Worm (Caenorhabditis elegans) whole organism, mixed stage, embryonic: ENCODE results near the gene dach-1.

Source experiments
- M03D4.4 ChIP-seq: sonication (generic microtip); optimal IDR thresholded peaks from 2 replicates; lab custom pipeline; 2017; ENCODE audit warnings: mild to moderate bottlenecking, missing genetic modification characterization, missing compliant biosample characterization
- blmp-1 ChIP-seq: fragments of 150-350 bp; optimal IDR thresholded peaks from 2 replicates; lab custom pipeline; 2014; ENCODE audit warnings: missing biosample characterization, missing genetic modification characterization
- ceh-39 ChIP-seq: fragments of 150-350 bp; optimal IDR thresholded peaks from 2 replicates; lab custom pipeline; 2014; ENCODE audit warnings: missing biosample characterization, missing genetic modification characterization
- ceh-43 ChIP-seq: fragments of 200-800 bp; sonication (Bioruptor generic); optimal IDR thresholded peaks from 2 replicates; lab custom pipeline; 2018; ENCODE audit warnings: mild to moderate bottlenecking, missing genetic modification characterization, moderate library complexity, missing compliant biosample characterization
- ceh-83 ChIP-seq: fragments of 200-800 bp; sonication (Bioruptor generic); optimal IDR thresholded peaks from 2 replicates; lab custom pipeline; 2018; ENCODE audit warnings: mild to moderate bottlenecking, missing genetic modification characterization, missing compliant biosample characterization
- ces-1 ChIP-seq: fragments of 150-350 bp; optimal IDR thresholded peaks from 2 replicates; lab custom pipeline; 2014; ENCODE audit warnings: missing biosample characterization, missing genetic modification reagents, missing genetic modification characterization
- cnd-1 ChIP-seq: fragments of 200-800 bp; sonication (Bioruptor generic); optimal IDR thresholded peaks from 2 replicates; lab custom pipeline; 2018; ENCODE audit warnings: mild to moderate bottlenecking, missing genetic modification characterization, missing compliant biosample characterization
- elt-1 ChIP-seq: sonication (generic microtip); optimal IDR thresholded peaks from 2 replicates; lab custom pipeline; 2017; ENCODE audit warnings: missing genetic modification characterization, mild to moderate bottlenecking, missing compliant biosample characterization, antibody characterized with exemption, moderate library complexity, borderline replicate concordance; ENCODE audit not compliant: insufficient read depth
- elt-3 ChIP-seq: fragments of 150-350 bp; optimal IDR thresholded peaks from 2 replicates; lab custom pipeline; 2014; ENCODE audit warnings: missing biosample characterization, missing genetic modification characterization
- flh-1 ChIP-seq: fragments of 200-800 bp; sonication (Bioruptor generic); optimal IDR thresholded peaks from 2 replicates; lab custom pipeline; 2018; ENCODE audit warnings: mild to moderate bottlenecking, missing genetic modification characterization, moderate library complexity, missing compliant biosample characterization
- ham-2 ChIP-seq: fragments of 200-800 bp; sonication (Bioruptor generic); optimal IDR thresholded peaks from 2 replicates; lab custom pipeline; 2018; ENCODE audit warnings: mild to moderate bottlenecking, missing genetic modification characterization, missing compliant biosample characterization
- hlh-1 ChIP-seq: fragments of 150-350 bp; optimal IDR thresholded peaks from 2 replicates; lab custom pipeline; 2014; ENCODE audit warnings: missing biosample characterization, missing genetic modification reagents, missing genetic modification characterization
- lin-13 ChIP-seq: fragments of 150-350 bp; optimal IDR thresholded peaks from 2 replicates; lab custom pipeline; 2014; ENCODE audit warnings: missing biosample characterization, missing genetic modification characterization
- lin-32 ChIP-seq: fragments of 200-800 bp; sonication (Bioruptor generic); optimal IDR thresholded peaks from 2 replicates; lab custom pipeline; 2018; ENCODE audit warnings: mild to moderate bottlenecking, missing genetic modification characterization, missing compliant biosample characterization
- lsy-2 ChIP-seq: fragments of 150-350 bp; optimal IDR thresholded peaks from 2 replicates; lab custom pipeline; 2014; ENCODE audit warnings: missing biosample characterization, missing genetic modification characterization
- mab-5 ChIP-seq: fragments of 150-350 bp; optimal IDR thresholded peaks from 2 replicates; lab custom pipeline; 2014; ENCODE audit warnings: missing biosample characterization, missing genetic modification characterization
- mep-1 ChIP-seq: fragments of 150-350 bp; optimal IDR thresholded peaks from 2 replicates; lab custom pipeline; 2017; ENCODE audit warnings: missing biosample characterization, missing genetic modification reagents, missing genetic modification characterization, inconsistent platforms
- mls-2 ChIP-seq: sonication (generic microtip); optimal IDR thresholded peaks from 2 replicates; lab custom pipeline; 2016; ENCODE audit warnings: mild to moderate bottlenecking, missing genetic modification characterization, moderate library complexity, missing compliant biosample characterization
- nhr-12 ChIP-seq: fragments of 150-350 bp; optimal IDR thresholded peaks from 2 replicates; lab custom pipeline; 2014; ENCODE audit warnings: missing biosample characterization, missing genetic modification characterization
- nhr-2 ChIP-seq: fragments of 150-350 bp; optimal IDR thresholded peaks from 2 replicates; lab custom pipeline; 2014; ENCODE audit warnings: missing biosample characterization, missing genetic modification characterization
- nhr-237 ChIP-seq: fragments of 150-350 bp; optimal IDR thresholded peaks from 2 replicates; lab custom pipeline; 2014; ENCODE audit warnings: missing biosample characterization, missing genetic modification characterization
- nhr-28 ChIP-seq: fragments of 150-350 bp; optimal IDR thresholded peaks from 2 replicates; lab custom pipeline; 2014; ENCODE audit warnings: missing biosample characterization, missing genetic modification characterization
- nhr-76 ChIP-seq: sonication (generic microtip); optimal IDR thresholded peaks from 2 replicates; lab custom pipeline; 2017; ENCODE audit warnings: missing biosample characterization, missing genetic modification characterization
- pha-4 ChIP-seq: fragments of 150-350 bp; optimal IDR thresholded peaks from 2 replicates; lab custom pipeline; 2018; ENCODE audit warnings: missing biosample characterization, missing genetic modification reagents, missing genetic modification characterization
- sem-2 ChIP-seq: fragments of 200-800 bp; sonication (Bioruptor generic); optimal IDR thresholded peaks from 2 replicates; lab custom pipeline; 2018; ENCODE audit warnings: mild to moderate bottlenecking, missing genetic modification characterization, missing compliant biosample characterization
- snpc-4 ChIP-seq: fragments of 150-350 bp; optimal IDR thresholded peaks from 2 replicates; lab custom pipeline; 2014; ENCODE audit warnings: missing biosample characterization, missing genetic modification characterization
- sptf-1 ChIP-seq: sonication (generic microtip); optimal IDR thresholded peaks from 2 replicates; lab custom pipeline; 2017; ENCODE audit warnings: mild to moderate bottlenecking, missing genetic modification characterization, moderate library complexity, missing compliant biosample characterization
- tbx-8 ChIP-seq: fragments of 200-800 bp; sonication (Bioruptor generic); optimal IDR thresholded peaks from 2 replicates; lab custom pipeline; 2018; ENCODE audit warnings: mild to moderate bottlenecking, missing genetic modification characterization, moderate library complexity, missing compliant biosample characterization
- unc-120 ChIP-seq: sonication (generic microtip); optimal IDR thresholded peaks from 2 replicates; lab custom pipeline; 2017; ENCODE audit warnings: missing genetic modification characterization, missing compliant biosample characterization; ENCODE audit not compliant: poor library complexity, severe bottlenecking
- unc-39 ChIP-seq: fragments of 150-350 bp; optimal IDR thresholded peaks from 2 replicates; lab custom pipeline; 2014; ENCODE audit warnings: missing biosample characterization, missing genetic modification characterization
- unc-62 ChIP-seq: fragments of 150-350 bp; optimal IDR thresholded peaks from 2 replicates; lab custom pipeline; 2014; ENCODE audit warnings: missing biosample characterization, missing genetic modification reagents, missing genetic modification characterization
- zip-8 ChIP-seq: fragments of 150-350 bp; optimal IDR thresholded peaks from 2 replicates; lab custom pipeline; 2014; ENCODE audit warnings: missing biosample characterization, missing genetic modification characterization
- ztf-11 ChIP-seq: fragments of 150-350 bp; optimal IDR thresholded peaks from 2 replicates; lab custom pipeline; 2014; ENCODE audit warnings: missing biosample characterization, missing genetic modification characterization

The dach-1 gene

ce11 chrV:3913131-3913530, 36.7 kb upstream of the dach-1 start:
- TF ChIP-seq hlh-1 (tag; lab: Kevin White, UChicago) (no peak), snpc-4 (tag; lab: Kevin White, UChicago) (no peak), pha-4 (tag; lab: Kevin White, UChicago) (no peak), unc-62 (no peak), mab-5 (no peak)

- no peak for TF ChIP-seq ces-1 (GFP tag; lab: Kevin White, UChicago)
- TF ChIP-seq blmp-1 = no peak
- no peak for TF ChIP-seq hlh-1 (tag; lab: Kevin White, UChicago)
- no peak for TF ChIP-seq elt-3
- no peak for TF ChIP-seq lin-32 (GFP tag; lab: Kevin White, UChicago)
- TF ChIP-seq nhr-76 = no peak
- TF ChIP-seq sem-2 (GFP tag; lab: Kevin White, UChicago) = no peak
- TF ChIP-seq ceh-39 (tag; lab: Kevin White, UChicago) = no peak
- TF ChIP-seq mep-1 = no peak
- TF ChIP-seq ztf-11 = no peak
- TF ChIP-seq nhr-2 (tag; lab: Kevin White, UChicago) = no peak
These were observed 33.3 kb upstream of the dach-1 start, which contains the start of gene srx-67 for ce11 chrV:3916480-3916879. Gene srx-67, plus strand, starts transcription at chrV:3916780.

ce11 chrV:3919289-3919688, 30.5 kb upstream of the dach-1 start, which contains the start of gene srx-66:
Gene srx-66, plus strand, starts transcription at chrV:3919589.
- TF ChIP-seq elt-1 (no peak), nhr-2 (tag; lab: Kevin White, UChicago) (no peak), nhr-28 (tag; lab: Kevin White, UChicago) (no peak), ceh-83 (GFP tag; lab: Kevin White, UChicago) (no peak), unc-39 (tag; lab: Kevin White, UChicago) (no peak), ztf-11 (no peak), mep-1 (no peak), sem-2 (GFP tag; lab: Kevin White, UChicago) (no peak), lin-32 (GFP tag; lab: Kevin White, UChicago) (no peak), lsy-2 (tag; lab: Kevin White, UChicago) (no peak), snpc-4 (tag; lab: Kevin White, UChicago) (no peak), blmp-1 (no peak), elt-3 (no peak), hlh-1 (tag; lab: Kevin White, UChicago) (no peak), M03D4.4 (no peak), ceh-43 (GFP tag; lab: Kevin White, UChicago) (no peak), sptf-1 (tag; lab: Kevin White, UChicago) (no peak)
- TF ChIP-seq, all 35 proteins: peak for 0

ce11 chrV:3921635-3922034, 28.2 kb upstream of the dach-1 start, which contains the start of gene srx-65:
Gene srx-65, plus strand, starts transcription at chrV:3921935.
- no peak for TF ChIP-seq nhr-237 (tag; lab: Kevin White, UChicago)
- no peak for TF ChIP-seq ceh-43 (GFP tag; lab: Kevin White, UChicago)
- TF ChIP-seq sem-2 (GFP tag; lab: Kevin White, UChicago) = no peak
- TF ChIP-seq ces-1 (GFP tag; lab: Kevin White, UChicago) = no peak

DNA sequence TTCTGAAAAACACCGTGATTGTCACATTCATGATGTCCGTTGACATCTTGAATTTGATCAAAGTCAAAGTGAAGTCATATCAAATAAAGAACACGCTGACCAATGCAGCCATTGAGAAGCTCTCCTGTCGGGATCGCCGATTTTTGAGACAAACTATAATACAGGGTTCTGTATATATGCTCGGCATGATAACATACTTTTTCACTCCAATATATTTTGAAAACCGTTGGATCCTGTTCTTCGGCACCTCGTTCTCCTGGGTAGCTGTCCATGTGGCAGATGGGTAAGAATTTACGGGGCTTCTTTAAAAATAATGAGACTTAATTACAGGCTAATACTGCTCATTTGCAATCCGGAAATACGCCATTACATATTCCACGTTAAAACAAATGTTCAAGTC, 27.3 kb upstream of the dach-1 start:
- no peak for TF ChIP-seq ham-2 (GFP tag; lab: Kevin White, UChicago)
- no peak for TF ChIP-seq tbx-8
- no peak for TF ChIP-seq cnd-1
- no peak for TF ChIP-seq sem-2 (GFP tag; lab: Kevin White, UChicago)
- TF ChIP-seq nhr-237 (tag; lab: Kevin White, UChicago) = no peak
- no peak for TF ChIP-seq elt-1
- no peak for TF ChIP-seq snpc-4 (tag; lab: Kevin White, UChicago)
- no peak for TF ChIP-seq zip-8 (tag; lab: Kevin White, UChicago)
- no peak for TF ChIP-seq mls-2
- TF ChIP-seq elt-3 = no peak
- no peak for TF ChIP-seq nhr-12 (tag; lab: Kevin White, UChicago)
- TF ChIP-seq mab-5 = no peak
- TF ChIP-seq unc-120 = no peak
- TF ChIP-seq lin-13 (tag; lab: Kevin White, UChicago) = no peak
- TF ChIP-seq ztf-11 = no peak
- no peak for TF ChIP-seq flh-1 (GFP tag; lab: Kevin White, UChicago)
